Fruit fly (Drosophila melanogaster) whole organism: ENCODE results near the gene Ser12.

Experiments used
- CG8478 ChIP-seq: fragments of >200 bp; optimal IDR thresholded peaks from 2 replicates; lab custom pipeline; 2018; ENCODE audit warnings: inconsistent platforms
- Dll ChIP-seq: fragments of >200 bp; optimal IDR thresholded peaks from 2 replicates; lab custom pipeline; 2017
- EcR ChIP-seq, 2 experiments: fragments of >200 bp; optimal IDR thresholded peaks; 2 replicates each; lab custom pipeline; 2017; ENCODE audit warnings: missing biosample characterization in 2 of 2, missing genetic modification characterization in 2 of 2, missing genetic modification reagents in 2 of 2
- usp ChIP-seq: fragments of >200 bp; optimal IDR thresholded peaks from 2 replicates; lab custom pipeline; 2017; ENCODE audit warnings: missing biosample characterization, missing genetic modification characterization, mixed read lengths

DNA sequence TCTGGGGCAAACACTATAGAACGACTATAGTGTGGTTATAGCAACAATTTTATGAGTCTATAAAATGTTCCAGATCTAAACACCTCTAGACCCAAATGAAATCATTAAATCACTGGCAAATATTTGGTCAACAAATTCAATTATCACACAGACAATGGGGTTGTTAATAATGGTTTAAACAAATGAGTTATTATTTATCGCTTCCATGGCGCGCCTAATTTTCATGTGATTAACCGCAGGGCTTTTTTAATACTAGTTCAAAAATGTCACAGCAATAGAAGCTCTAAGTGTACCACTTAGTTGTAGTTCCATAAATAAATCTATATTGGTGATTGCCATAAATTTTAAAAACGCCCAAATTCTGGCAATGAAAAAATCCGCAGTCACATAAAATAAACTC lies 42.1 kb downstream of the Ser12 start, which contains the start of gene CG33124:
- TF ChIP-seq Dll (lab: Kevin White, UChicago) (no peak), CG8478 (lab: Kevin White, UChicago) (no peak), EcR (GFP tag; optimal IDR thresholded peaks at IDR 0.05; lab: Kevin White, UChicago) (no peak), usp (no peak)
